Worm (Caenorhabditis elegans) whole organism, dauer: ENCODE results near the gene glb-21.

ENCODE experiments used
- unc-62 ChIP-seq: sonication (generic microtip); optimal IDR thresholded peaks from 2 replicates; lab custom pipeline; 2017; ENCODE audit warnings: missing biosample characterization, missing genetic modification reagents, missing genetic modification characterization

The glb-21 gene

ce11 chrIV:10666523-10666922 is 45.1 kb downstream of the glb-21 start, which contains the start of gene epi-1:
epi-1 (plus strand) TSS chrIV:10666823.
- no peak for TF ChIP-seq unc-62 (GFP tag; lab: Kevin White, UChicago)

ce11 chrIV:10664134-10664533 is 47.5 kb downstream of the glb-21 start, which contains the start of gene K08C7.7:
K08C7.7 (plus strand) TSS chrIV:10664434.
- no peak for TF ChIP-seq unc-62 (GFP tag; lab: Kevin White, UChicago)

- TF ChIP-seq unc-62 (GFP tag; lab: Kevin White, UChicago) = no peak
These were observed 49.8 kb downstream of the glb-21 start, which contains the start of gene fmo-1 for ce11 chrIV:10661760-10662159. fmo-1 (plus strand) TSS chrIV:10661857.

ce11 chrIV:10661072-10661471 is 50.5 kb downstream of the glb-21 start:
- TF ChIP-seq unc-62 (GFP tag; lab: Kevin White, UChicago) = no peak
